Worm (Caenorhabditis elegans): ENCODE measurements around the gene kel-10.

DNA sequence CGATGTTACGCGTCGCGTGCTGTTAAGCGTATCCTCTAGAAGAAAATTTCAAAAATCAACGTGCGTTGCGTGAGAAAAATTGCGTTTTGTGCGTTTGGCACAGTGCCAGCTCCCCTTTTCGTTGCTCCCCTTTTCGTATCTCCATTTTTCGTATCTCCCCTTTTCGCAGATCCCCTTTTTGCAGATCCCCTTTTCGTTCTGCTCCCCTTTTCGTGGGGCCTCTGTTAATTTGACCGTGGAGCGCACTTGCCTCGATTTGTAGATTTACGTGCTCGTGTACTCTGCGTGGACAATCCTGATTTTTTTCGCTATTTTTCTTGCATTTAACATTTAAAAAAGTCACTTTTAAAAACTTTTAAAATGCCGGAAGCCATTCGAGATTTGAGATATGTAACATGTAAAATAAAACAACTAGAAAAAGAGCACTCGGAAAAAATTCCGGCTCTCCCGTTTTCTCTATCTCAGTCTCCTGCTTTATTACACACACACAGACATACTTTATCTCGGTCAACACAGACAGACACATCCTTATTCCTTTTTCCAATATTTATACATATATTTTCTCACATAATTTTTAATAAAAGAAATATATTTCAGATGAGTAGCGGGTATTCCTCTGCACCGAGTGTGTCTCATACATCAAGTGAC is 22.5 kb upstream of the kel-10 start, which contains the start of gene ttll-4:
- TF ChIP-seq ama-1 (optimal IDR thresholded peaks at IDR 0.05) (no peak), madf-2 (tag; optimal IDR thresholded peaks at IDR 0.05) (peak; percentile 27), nhr-11 (tag; optimal IDR thresholded peaks at IDR 0.05) (no peak), fkh-10 (GFP tag; optimal IDR thresholded peaks at IDR 0.05) (no peak), pros-1 (tag; optimal IDR thresholded peaks at IDR 0.05) (no peak), pha-4 (tag; optimal IDR thresholded peaks at IDR 0.05) (no peak), tbx-2 (tag; optimal IDR thresholded peaks at IDR 0.05) (peak; percentile 91), gmeb-2 (tag; optimal IDR thresholded peaks at IDR 0.05) (peak; percentile 9), lin-11 (tag; optimal IDR thresholded peaks at IDR 0.05) (no peak), ahr-1 (tag; optimal IDR thresholded peaks at IDR 0.05) (peak; percentile 58)
